Fruit fly (Drosophila melanogaster) whole organism, embryonic: ENCODE results near the gene CG33217.
A peak's percentile ranks its signal among the peaks of the same experiment; 100 is the strongest.

Experiments used
- CG11723 ChIP-seq: fragments of 200-800 bp; sonication (Bioruptor generic); optimal IDR thresholded peaks from 2 replicates; lab custom pipeline; 2017; ENCODE audit warnings: missing biosample characterization, mild to moderate bottlenecking, missing genetic modification characterization
- CG12155 ChIP-seq: fragments of 200-800 bp; sonication (Bioruptor generic); optimal IDR thresholded peaks from 3 replicates; lab custom pipeline; 2016; ENCODE audit warnings: missing biosample characterization, missing genetic modification characterization
- CG12299 ChIP-seq: fragments of 200-800 bp; sonication (Bioruptor generic); optimal IDR thresholded peaks from 2 replicates; lab custom pipeline; 2018; ENCODE audit warnings: missing biosample characterization, mild to moderate bottlenecking, missing genetic modification characterization
- CG12659 ChIP-seq: fragments of 200-800 bp; sonication (Bioruptor generic); optimal IDR thresholded peaks from 3 replicates; lab custom pipeline; 2017; ENCODE audit warnings: mild to moderate bottlenecking, missing biosample characterization, missing genetic modification reagents, missing genetic modification characterization
- CG12942 ChIP-seq: fragments of 200-800 bp; sonication (Bioruptor generic); optimal IDR thresholded peaks from 3 replicates; lab custom pipeline; 2016; ENCODE audit warnings: missing biosample characterization, missing genetic modification characterization
- CG13775 ChIP-seq: fragments of 200-800 bp; sonication (Bioruptor generic); optimal IDR thresholded peaks from 3 replicates; lab custom pipeline; 2017; ENCODE audit warnings: missing biosample characterization, mild to moderate bottlenecking, missing genetic modification characterization
- CG14667 ChIP-seq: fragments of 200-800 bp; sonication (Bioruptor generic); IDR thresholded peaks from 2 replicates; pipeline ENCODE4 v1.3.6; 2022; ENCODE audit warnings: missing biosample characterization, missing genetic modification characterization
- CG1603 ChIP-seq: fragments of 200-800 bp; sonication (Bioruptor generic); optimal IDR thresholded peaks from 2 replicates; lab custom pipeline; 2019; ENCODE audit warnings: missing biosample characterization, mild to moderate bottlenecking, missing genetic modification characterization, moderate library complexity
- CG17568 ChIP-seq: fragments of 200-800 bp; sonication (Bioruptor generic); optimal IDR thresholded peaks from 2 replicates; lab custom pipeline; 2018; ENCODE audit warnings: missing biosample characterization, mild to moderate bottlenecking, missing genetic modification characterization, moderate library complexity
- CG17802 ChIP-seq: fragments of 200-800 bp; sonication (Bioruptor generic); optimal IDR thresholded peaks from 2 replicates; lab custom pipeline; 2018; ENCODE audit warnings: missing biosample characterization, mild to moderate bottlenecking, missing genetic modification characterization, moderate library complexity
- CG18262 ChIP-seq: fragments of 200-800 bp; optimal IDR thresholded peaks from 3 replicates; lab custom pipeline; 2019; ENCODE audit warnings: missing biosample characterization, mild to moderate bottlenecking, missing genetic modification characterization, moderate library complexity
- CG2116 ChIP-seq: fragments of 200-800 bp; sonication (Bioruptor generic); optimal IDR thresholded peaks from 3 replicates; lab custom pipeline; 2018; ENCODE audit warnings: missing biosample characterization, mild to moderate bottlenecking, missing genetic modification characterization
- CG30020 ChIP-seq: fragments of 200-800 bp; optimal IDR thresholded peaks from 2 replicates; lab custom pipeline; 2019; ENCODE audit warnings: missing biosample characterization, mild to moderate bottlenecking, missing genetic modification characterization, moderate library complexity
- CG3163 ChIP-seq: fragments of 200-800 bp; sonication (Bioruptor generic); optimal IDR thresholded peaks from 3 replicates; lab custom pipeline; 2016; ENCODE audit warnings: missing biosample characterization, missing genetic modification characterization
- CG3838 ChIP-seq: fragments of 200-800 bp; sonication (Bioruptor generic); optimal IDR thresholded peaks from 3 replicates; lab custom pipeline; 2016; ENCODE audit warnings: missing biosample characterization, missing genetic modification characterization
- CG3995 ChIP-seq: fragments of 200-800 bp; sonication (Bioruptor generic); optimal IDR thresholded peaks from 3 replicates; lab custom pipeline; 2016; ENCODE audit warnings: missing biosample characterization, missing genetic modification characterization
- CG4404 ChIP-seq: fragments of 200-800 bp; sonication (Bioruptor generic); IDR thresholded peaks from 2 replicates; pipeline ENCODE4 v1.3.6; 2022; ENCODE audit warnings: missing biosample characterization, missing genetic modification characterization
- CG7357 ChIP-seq: fragments of 200-800 bp; sonication (Bioruptor generic); IDR thresholded peaks from 3 replicates; pipeline ENCODE4 v1.3.6; 2022; ENCODE audit warnings: missing biosample characterization, missing genetic modification characterization
- CG8089 ChIP-seq: fragments of 200-800 bp; sonication (Bioruptor generic); optimal IDR thresholded peaks from 3 replicates; lab custom pipeline; 2016; ENCODE audit warnings: missing biosample characterization, missing genetic modification characterization
- CG8281 ChIP-seq: fragments of 200-800 bp; sonication (Bioruptor generic); optimal IDR thresholded peaks from 2 replicates; lab custom pipeline; 2018; ENCODE audit warnings: missing biosample characterization, mild to moderate bottlenecking, missing genetic modification characterization, moderate library complexity
- CG8478 ChIP-seq: fragments of >200 bp; optimal IDR thresholded peaks from 2 replicates; lab custom pipeline; 2018
- CG8944 ChIP-seq: fragments of 200-800 bp; sonication (Bioruptor generic); optimal IDR thresholded peaks from 3 replicates; lab custom pipeline; 2016; ENCODE audit warnings: missing biosample characterization, missing genetic modification characterization
- Ets97D ChIP-seq: fragments of 200-800 bp; sonication (Bioruptor generic); optimal IDR thresholded peaks from 3 replicates; lab custom pipeline; 2016; ENCODE audit warnings: missing biosample characterization, missing genetic modification characterization
- Fer3 ChIP-seq: fragments of 200-800 bp; sonication (Bioruptor generic); optimal IDR thresholded peaks from 2 replicates; lab custom pipeline; 2018; ENCODE audit warnings: missing biosample characterization, mild to moderate bottlenecking, missing genetic modification characterization, moderate library complexity
- Gug ChIP-seq: fragments of 200-800 bp; sonication (Bioruptor generic); IDR thresholded peaks from 4 replicates; pipeline ENCODE4 v1.3.6; 2022; ENCODE audit warnings: missing biosample characterization, missing genetic modification characterization
- Lhr ChIP-seq: fragments of 200-800 bp; sonication (Bioruptor generic); optimal IDR thresholded peaks from 3 replicates; lab custom pipeline; 2017; ENCODE audit warnings: mild to moderate bottlenecking, missing biosample characterization, missing genetic modification reagents, missing genetic modification characterization
- MESR4 ChIP-seq: fragments of 200-800 bp; sonication (Bioruptor generic); optimal IDR thresholded peaks from 2 replicates; lab custom pipeline; 2018; ENCODE audit warnings: missing biosample characterization, mild to moderate bottlenecking, missing genetic modification characterization, moderate library complexity
- Opbp ChIP-seq: fragments of 200-800 bp; sonication (Bioruptor generic); IDR thresholded peaks from 3 replicates; pipeline ENCODE4 v1.3.6; 2022; ENCODE audit warnings: missing biosample characterization, missing genetic modification characterization; ENCODE audit not compliant: partially characterized antibody
- Optix ChIP-seq: fragments of 200-800 bp; sonication (Bioruptor generic); IDR thresholded peaks from 3 replicates; pipeline ENCODE4 v1.3.6; 2022; ENCODE audit warnings: missing biosample characterization, missing genetic modification characterization
- Pdp1 ChIP-seq, 2 experiments: fragments of 200-800 bp; sonication (Bioruptor generic); optimal IDR thresholded peaks; 3 replicates each; lab custom pipeline; 2016; ENCODE audit warnings: missing biosample characterization in 2 of 2, missing genetic modification characterization in 2 of 2, mild to moderate bottlenecking in 1 of 2, moderate library complexity in 1 of 2
- Tbp ChIP-seq: fragments of >200 bp; optimal IDR thresholded peaks from 2 replicates; lab custom pipeline; 2018; ENCODE audit warnings: missing biosample characterization, missing genetic modification characterization
- ap ChIP-seq: fragments of 200-800 bp; sonication (Bioruptor generic); IDR thresholded peaks from 2 replicates; pipeline ENCODE4 v1.3.6; 2022; ENCODE audit warnings: missing biosample characterization, missing genetic modification characterization
- bab2 ChIP-seq: fragments of 200-800 bp; sonication (Bioruptor generic); optimal IDR thresholded peaks from 2 replicates; lab custom pipeline; 2016; ENCODE audit warnings: missing biosample characterization, missing genetic modification characterization
- bigmax ChIP-seq: fragments of 200-800 bp; sonication (Bioruptor generic); optimal IDR thresholded peaks from 2 replicates; lab custom pipeline; 2018; ENCODE audit warnings: missing biosample characterization, mild to moderate bottlenecking, missing genetic modification characterization
- bowl ChIP-seq: fragments of 200-800 bp; sonication (Bioruptor generic); IDR thresholded peaks from 2 replicates; pipeline ENCODE4 v1.3.6; 2022; ENCODE audit warnings: missing biosample characterization, missing genetic modification characterization
- dmrt11E ChIP-seq: fragments of 200-800 bp; sonication (Bioruptor generic); optimal IDR thresholded peaks from 3 replicates; lab custom pipeline; 2018; ENCODE audit warnings: missing biosample characterization, mild to moderate bottlenecking, missing genetic modification characterization, moderate library complexity
- fd96Cb ChIP-seq: fragments of 200-800 bp; sonication (Bioruptor generic); optimal IDR thresholded peaks from 2 replicates; lab custom pipeline; 2018; ENCODE audit warnings: missing biosample characterization, mild to moderate bottlenecking, missing genetic modification characterization, moderate library complexity
- nom ChIP-seq: fragments of 200-800 bp; sonication (Bioruptor generic); optimal IDR thresholded peaks from 2 replicates; lab custom pipeline; 2017; ENCODE audit warnings: missing biosample characterization, missing genetic modification characterization, mild to moderate bottlenecking, moderate library complexity, missing genetic modification reagents
- oc ChIP-seq: fragments of 200-800 bp; sonication (Bioruptor generic); optimal IDR thresholded peaks from 2 replicates; lab custom pipeline; 2018; ENCODE audit warnings: missing biosample characterization, mild to moderate bottlenecking, missing genetic modification characterization, moderate library complexity
- pzg ChIP-seq: fragments of 200-800 bp; sonication (Bioruptor generic); optimal IDR thresholded peaks from 3 replicates; lab custom pipeline; 2018; ENCODE audit warnings: missing biosample characterization, mild to moderate bottlenecking, missing genetic modification characterization, moderate library complexity
- row ChIP-seq: fragments of 200-800 bp; sonication (Bioruptor generic); IDR thresholded peaks from 3 replicates; pipeline ENCODE4 v1.3.6; 2022; ENCODE audit warnings: missing biosample characterization, missing genetic modification characterization
- seq ChIP-seq: fragments of 200-800 bp; sonication (Bioruptor generic); IDR thresholded peaks from 2 replicates; pipeline ENCODE4 v1.3.6; 2022; ENCODE audit warnings: missing biosample characterization, missing genetic modification characterization
- so ChIP-seq: fragments of 200-800 bp; sonication (Bioruptor generic); IDR thresholded peaks from 3 replicates; pipeline ENCODE4 v1.3.6; 2022; ENCODE audit warnings: missing biosample characterization, missing genetic modification characterization
- sqz ChIP-seq: fragments of 200-800 bp; sonication (Bioruptor generic); optimal IDR thresholded peaks from 3 replicates; lab custom pipeline; 2018; ENCODE audit warnings: missing biosample characterization, mild to moderate bottlenecking, missing genetic modification characterization
- ssp ChIP-seq: fragments of 200-800 bp; sonication (Bioruptor generic); IDR thresholded peaks from 2 replicates; pipeline ENCODE4 v1.3.6; 2022; ENCODE audit warnings: missing biosample characterization, missing genetic modification characterization
- twi ChIP-seq: fragments of 200-800 bp; optimal IDR thresholded peaks from 2 replicates; lab custom pipeline; 2019; ENCODE audit warnings: missing biosample characterization, mild to moderate bottlenecking, missing genetic modification characterization, moderate library complexity
- wdn ChIP-seq: fragments of 200-800 bp; sonication (Bioruptor generic); IDR thresholded peaks from 2 replicates; pipeline ENCODE4 v1.3.6; 2022; ENCODE audit warnings: missing biosample characterization, missing genetic modification characterization
- zen2 ChIP-seq: fragments of 200-800 bp; sonication (Bioruptor generic); IDR thresholded peaks from 3 replicates; pipeline ENCODE4 v1.3.6; 2022; ENCODE audit warnings: missing biosample characterization, missing genetic modification characterization; ENCODE audit not compliant: partially characterized antibody

Gene CG33217

dm6 chr3L:23096803-23097425, 28.9 kb upstream of the CG33217 start, which contains the start of gene CkIIalpha (continued):
- no peak for TF ChIP-seq CG8478 (lab: Kevin White, UChicago)
- TF ChIP-seq Pdp1 (GFP tag; optimal IDR thresholded peaks at IDR 0.05; lab: Kevin White, UChicago) = no peak
- TF ChIP-seq, all 482 proteins: peak for 10

DNA sequence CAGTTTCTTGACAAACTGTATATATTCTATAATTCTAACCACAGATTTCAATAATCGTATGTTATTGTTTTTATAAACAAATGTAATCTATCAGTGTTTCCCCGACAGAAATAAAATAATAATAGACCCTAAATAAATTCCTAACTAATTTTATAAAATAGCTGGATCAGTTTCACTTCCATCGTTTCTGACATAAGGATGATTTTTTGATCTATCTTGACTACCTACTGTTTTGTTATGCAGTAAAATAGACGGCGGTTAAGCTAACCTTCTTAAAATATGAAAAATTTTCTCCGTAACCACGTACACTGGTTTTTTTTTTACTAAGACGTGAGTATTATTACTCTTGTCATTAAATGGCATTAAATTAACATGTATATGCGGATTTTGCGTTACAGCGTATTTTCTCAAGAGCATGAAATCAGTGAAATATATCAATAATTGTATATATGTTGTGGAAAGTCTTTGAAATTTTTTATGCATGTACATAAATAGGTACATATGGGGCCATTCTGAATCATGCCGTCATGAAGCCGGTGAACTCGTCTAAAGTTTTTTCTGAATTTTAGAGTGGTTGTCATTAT, 26.3 kb upstream of the CG33217 start:
- TF ChIP-seq CG30020 (tag; lab: Kevin White, UChicago) (peak; percentile 98), bab2 (no peak), wdn (no peak), CG18262 (no peak), CG2116 (GFP tag; lab: Kevin White, UChicago) (no peak), CG8944 (GFP tag; lab: Kevin White, UChicago) (no peak), CG12659 (GFP tag; lab: Kevin White, UChicago) (peak; percentile 63), CG17802 (peak; percentile 95), CG12155 (GFP tag; lab: Kevin White, UChicago) (no peak), Optix (GFP tag; lab: Robert Waterston, UW) (no peak), CG11723 (peak; percentile 82), pzg (GFP tag; lab: Kevin White, UChicago) (peak; percentile 39), CG1603 (peak; percentile 100), fd96Cb (tag; lab: Kevin White, UChicago) (no peak), Gug (GFP tag; lab: Robert Waterston, UW) (no peak), seq (GFP tag; lab: Robert Waterston, UW) (no peak), row (GFP tag; lab: Robert Waterston, UW) (peak; percentile 68; the same call in 1 of the 3 replicates), dmrt11E (tag; lab: Kevin White, UChicago) (no peak), sqz (GFP tag; lab: Kevin White, UChicago) (peak; percentile 38), ssp (GFP tag; lab: Robert Waterston, UW) (peak; percentile 97), bowl (no peak), bigmax (peak; percentile 50), so (GFP tag; lab: Robert Waterston, UW) (no peak), nom (GFP tag; lab: Kevin White, UChicago) (no peak), Fer3 (tag; lab: Kevin White, UChicago) (no peak), CG7357 (GFP tag; lab: Robert Waterston, UW) (peak; percentile 69; the same call in 2 of the 3 replicates), CG12299 (tag; lab: Kevin White, UChicago) (no peak), CG3163 (no peak), CG8281 (tag; lab: Kevin White, UChicago) (no peak), CG12942 (GFP tag; lab: Kevin White, UChicago) (no peak), zen2 (GFP tag; lab: Robert Waterston, UW) (no peak), Tbp (no peak), CG4404 (GFP tag; lab: Robert Waterston, UW) (no peak), CG3838 (GFP tag; lab: Kevin White, UChicago) (no peak), twi (tag; lab: Kevin White, UChicago) (no peak), Lhr (GFP tag; lab: Kevin White, UChicago) (peak; percentile 20), MESR4 (GFP tag; lab: Kevin White, UChicago) (peak; percentile 89), oc (tag; lab: Kevin White, UChicago) (no peak), CG3995 (GFP tag; lab: Kevin White, UChicago) (no peak), CG17568 (peak; percentile 20), Opbp (GFP tag; lab: Robert Waterston, UW) (no peak), ap (no peak), Ets97D (peak; percentile 82), CG13775 (no peak), CG14667 (GFP tag; lab: Robert Waterston, UW) (peak; percentile 39; the same call in 1 of the 2 replicates), CG8089 (GFP tag; lab: Kevin White, UChicago) (peak; percentile 21)
